Fruit fly (Drosophila melanogaster): Measurements from ENCODE around the gene nonA-l.

DNA sequence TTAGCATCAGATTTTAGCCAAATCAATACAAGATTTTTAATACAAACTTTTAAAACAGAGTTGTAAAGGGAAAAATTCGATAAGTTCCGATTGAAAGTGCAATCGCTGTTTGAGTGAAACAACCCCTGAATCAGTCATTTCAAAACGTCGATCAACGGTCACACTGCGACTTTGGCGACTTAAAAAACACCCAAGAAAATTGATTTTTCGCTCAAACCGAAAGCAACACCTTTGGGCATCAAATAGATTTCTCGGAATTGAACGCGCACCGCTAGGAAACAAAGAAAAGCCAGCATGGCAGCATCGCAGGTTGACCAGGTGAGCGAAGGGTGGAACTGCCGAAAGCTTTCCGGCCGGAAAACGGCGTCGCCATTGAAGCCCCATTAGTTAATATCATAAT, 3.6 kb downstream of the nonA-l start, which contains the start of gene Arl6IP1:
- TF ChIP-seq CTCF (optimal IDR thresholded peaks at IDR 0.05) (no peak), CG8478 (optimal IDR thresholded peaks at IDR 0.05) (no peak)

Data from S2 (cell line).